Fruit fly (Drosophila melanogaster) whole organism, wandering third instar larva: Measurements from ENCODE around the gene AnxB9.

ENCODE experiments used
- Dif ChIP-seq: fragments of 200-275, 200-300 bp; sonication (Bioruptor generic); optimal IDR thresholded peaks from 2 replicates; lab custom pipeline; 2018; ENCODE audit warnings: missing biosample characterization, missing genetic modification characterization; ENCODE audit not compliant: partially characterized antibody
- GATAd ChIP-seq: sonication (Bioruptor generic); optimal IDR thresholded peaks from 2 replicates; lab custom pipeline; 2016; ENCODE audit warnings: missing biosample characterization, missing genetic modification characterization
- Sp1 ChIP-seq: fragments of 200-800 bp; sonication (Bioruptor generic); optimal IDR thresholded peaks from 3 replicates; lab custom pipeline; 2019; ENCODE audit warnings: missing biosample characterization, mild to moderate bottlenecking, missing genetic modification characterization, moderate library complexity
- pan ChIP-seq: fragments of >200 bp; optimal IDR thresholded peaks from 2 replicates; lab custom pipeline; 2017
- rgr ChIP-seq: fragments of 200-800 bp; sonication (Bioruptor generic); optimal IDR thresholded peaks from 3 replicates; lab custom pipeline; 2016; ENCODE audit warnings: missing biosample characterization, mild to moderate bottlenecking, missing genetic modification characterization
- usp ChIP-seq: fragments of >200 bp; optimal IDR thresholded peaks from 2 replicates; lab custom pipeline; 2017; ENCODE audit warnings: missing biosample characterization, missing genetic modification characterization

DNA sequence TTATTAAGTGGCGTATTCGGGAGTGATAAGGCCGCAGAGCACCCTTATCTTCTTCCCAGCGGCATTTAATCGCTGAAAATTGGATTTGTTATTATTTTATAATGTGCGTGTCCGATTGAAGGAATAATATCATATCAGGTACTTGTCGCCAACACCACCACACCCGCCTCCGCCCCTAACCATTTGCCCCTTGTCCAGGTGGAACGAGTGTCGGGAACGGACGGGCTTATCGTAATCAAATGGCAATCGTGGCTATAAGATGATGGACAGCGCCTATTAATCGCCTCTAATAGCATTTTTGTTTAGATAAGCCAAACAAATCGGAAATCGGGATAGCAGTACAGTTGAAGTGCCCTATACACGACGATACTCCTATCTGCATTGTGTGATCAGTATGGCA lies 13.2 kb downstream of the AnxB9 start:
- TF ChIP-seq Sp1: no peak
- no peak for TF ChIP-seq pan
- no peak for TF ChIP-seq usp (GFP tag; lab: Kevin White, UChicago)
- TF ChIP-seq Dif (GFP tag; lab: Kevin White, UChicago): no peak
- no peak for TF ChIP-seq rgr
- TF ChIP-seq GATAd (GFP tag; lab: Kevin White, UChicago): no peak
